Worm (Caenorhabditis elegans): ENCODE results near the gene ZK418.11.

DNA sequence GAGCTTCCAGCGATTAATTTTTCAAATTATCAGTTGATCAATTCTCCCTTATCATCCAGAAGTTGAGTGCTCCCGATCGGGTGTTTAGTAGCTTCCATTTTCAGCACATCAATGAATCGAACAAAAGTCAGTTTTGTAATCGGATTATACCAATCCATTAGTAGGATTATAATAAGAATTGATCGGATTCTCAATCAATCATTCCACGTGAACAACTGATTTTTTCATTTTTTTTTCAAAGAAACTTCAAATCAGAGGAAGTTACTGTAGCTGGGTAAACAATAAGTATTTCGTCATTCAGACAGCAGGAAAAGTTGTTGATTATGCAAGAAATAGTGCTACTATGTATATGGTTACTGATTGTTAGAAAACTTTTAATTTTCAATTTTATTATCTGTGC, 6.8 kb downstream of the ZK418.11 start:
- TF ChIP-seq dmd-4 (tag; optimal IDR thresholded peaks at IDR 0.05; ENCODE audit: borderline replicate concordance) (no peak), lin-11 (tag; optimal IDR thresholded peaks at IDR 0.05) (no peak), pha-4 (tag; optimal IDR thresholded peaks at IDR 0.05) (no peak), unc-86 (tag; optimal IDR thresholded peaks at IDR 0.05) (no peak), nhr-11 (tag; optimal IDR thresholded peaks at IDR 0.05) (no peak), ama-1 (optimal IDR thresholded peaks at IDR 0.05) (no peak), hlh-13 (GFP tag; optimal IDR thresholded peaks at IDR 0.05) (no peak)

Measured in whole organism, late embryonic.